Fruit fly (Drosophila melanogaster): ENCODE results near the gene CG42789.

- TF ChIP-seq Crg-1 (GFP tag; optimal IDR thresholded peaks at IDR 0.05) (no peak), CG33017 (tag; optimal IDR thresholded peaks at IDR 0.05) (no peak)
Measured at dm6 chr3R:26798469-26799178, 14.6 kb upstream of the CG42789 start, which contains the start of gene Tl.
